Worm (Caenorhabditis elegans): ENCODE measurements around the gene sru-39.

Gene sru-39

ce11 chrV:9796562-9796961 lies 6.7 kb upstream of the sru-39 start, which contains the start of gene F46B6.9:
Gene F46B6.9, plus strand, starts transcription at chrV:9796862.
- no peak for TF ChIP-seq nhr-28 (tag; optimal IDR thresholded peaks at IDR 0.05)
- no peak for TF ChIP-seq mls-2 (tag; optimal IDR thresholded peaks at IDR 0.05)
- TF ChIP-seq pha-4 (tag; optimal IDR thresholded peaks at IDR 0.05): no peak
- TF ChIP-seq zip-8 (tag; optimal IDR thresholded peaks at IDR 0.05): no peak
- no peak for TF ChIP-seq nhr-76 (tag; optimal IDR thresholded peaks at IDR 0.05)
- no peak for TF ChIP-seq snpc-4 (tag; optimal IDR thresholded peaks at IDR 0.05)
- no peak for TF ChIP-seq tbx-8 (GFP tag; optimal IDR thresholded peaks at IDR 0.05)
- TF ChIP-seq lsy-2 (tag; optimal IDR thresholded peaks at IDR 0.05): no peak
- TF ChIP-seq drap-1 (GFP tag; optimal IDR thresholded peaks at IDR 0.05): no peak
- TF ChIP-seq nhr-2 (tag; optimal IDR thresholded peaks at IDR 0.05): no peak
- no peak for TF ChIP-seq bed-3 (GFP tag; optimal IDR thresholded peaks at IDR 0.05)
- no peak for TF ChIP-seq unc-39 (tag; optimal IDR thresholded peaks at IDR 0.05)
- no peak for TF ChIP-seq mep-1 (tag; optimal IDR thresholded peaks at IDR 0.05)
- no peak for TF ChIP-seq mab-5 (tag; optimal IDR thresholded peaks at IDR 0.05)
- no peak for TF ChIP-seq cnd-1 (tag; optimal IDR thresholded peaks at IDR 0.05)
- no peak for TF ChIP-seq elt-3 (tag; optimal IDR thresholded peaks at IDR 0.05)
- no peak for TF ChIP-seq elt-1 (tag; optimal IDR thresholded peaks at IDR 0.05; ENCODE audit: borderline replicate concordance, insufficient read depth)
- no peak for TF ChIP-seq ceh-83 (GFP tag; optimal IDR thresholded peaks at IDR 0.05)
- no peak for TF ChIP-seq unc-120 (tag; optimal IDR thresholded peaks at IDR 0.05; ENCODE audit: poor library complexity, severe bottlenecking)

DNA sequence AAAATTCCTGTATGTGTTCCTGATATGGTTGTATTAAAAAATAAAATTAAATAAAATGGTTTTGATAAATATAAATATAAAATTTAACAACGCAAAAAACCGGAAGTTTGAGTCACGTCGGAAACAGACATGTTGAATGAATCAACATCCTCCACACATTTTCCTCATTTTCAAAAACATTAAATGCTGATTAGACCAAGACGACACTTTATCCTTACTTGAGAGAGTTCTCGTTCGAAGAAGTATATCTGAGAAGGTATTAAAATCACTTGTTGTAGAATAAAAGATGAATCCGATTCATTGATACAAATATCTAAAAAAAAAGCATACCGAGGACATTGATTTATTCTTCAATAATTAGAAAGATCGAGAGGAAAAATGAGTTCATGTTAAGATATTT lies 5.1 kb upstream of the sru-39 start:
- TF ChIP-seq ham-2 (GFP tag; optimal IDR thresholded peaks at IDR 0.05): no peak
- TF ChIP-seq sptf-1 (tag; optimal IDR thresholded peaks at IDR 0.05): no peak
- no peak for TF ChIP-seq sem-2 (GFP tag; optimal IDR thresholded peaks at IDR 0.05)
- TF ChIP-seq nhr-76 (tag; optimal IDR thresholded peaks at IDR 0.05): no peak
- no peak for TF ChIP-seq elt-3 (tag; optimal IDR thresholded peaks at IDR 0.05)
- TF ChIP-seq drap-1 (GFP tag; optimal IDR thresholded peaks at IDR 0.05): no peak
- TF ChIP-seq pha-4 (tag; optimal IDR thresholded peaks at IDR 0.05): no peak
- TF ChIP-seq ces-1 (GFP tag; optimal IDR thresholded peaks at IDR 0.05): no peak
- TF ChIP-seq snpc-4 (tag; optimal IDR thresholded peaks at IDR 0.05): no peak
- no peak for TF ChIP-seq mls-2 (tag; optimal IDR thresholded peaks at IDR 0.05)
- TF ChIP-seq ceh-43 (GFP tag; optimal IDR thresholded peaks at IDR 0.05): no peak
- no peak for TF ChIP-seq blmp-1 (tag; optimal IDR thresholded peaks at IDR 0.05)
- no peak for TF ChIP-seq lsy-2 (tag; optimal IDR thresholded peaks at IDR 0.05)
- no peak for TF ChIP-seq lin-13 (tag; optimal IDR thresholded peaks at IDR 0.05)

DNA sequence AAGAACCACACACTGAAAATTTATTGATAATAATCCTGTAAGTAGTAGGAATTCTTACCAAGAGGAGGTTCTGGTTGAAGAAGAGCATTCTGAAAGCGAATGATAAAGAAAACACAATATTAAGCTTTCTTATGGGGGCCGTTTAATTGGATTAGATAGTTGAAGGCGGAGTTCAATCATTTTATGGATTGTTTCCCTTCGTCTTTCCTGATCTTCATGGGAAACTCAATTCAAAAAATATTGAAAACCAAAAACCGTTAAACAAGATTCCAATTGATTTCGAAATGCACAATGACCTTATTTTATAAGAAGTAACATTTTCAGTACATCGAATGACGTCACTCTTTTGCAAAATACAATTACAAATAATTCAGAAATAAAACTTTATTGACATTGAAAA lies 4.2 kb upstream of the sru-39 start, which contains the start of gene F46B6.13:
TSS of gene F46B6.13 (minus strand) at position 101 of the 400 bp plus-strand sequence.
- TF ChIP-seq hlh-1 (tag; optimal IDR thresholded peaks at IDR 0.05): no peak
- no peak for TF ChIP-seq mab-5 (tag; optimal IDR thresholded peaks at IDR 0.05)

DNA sequence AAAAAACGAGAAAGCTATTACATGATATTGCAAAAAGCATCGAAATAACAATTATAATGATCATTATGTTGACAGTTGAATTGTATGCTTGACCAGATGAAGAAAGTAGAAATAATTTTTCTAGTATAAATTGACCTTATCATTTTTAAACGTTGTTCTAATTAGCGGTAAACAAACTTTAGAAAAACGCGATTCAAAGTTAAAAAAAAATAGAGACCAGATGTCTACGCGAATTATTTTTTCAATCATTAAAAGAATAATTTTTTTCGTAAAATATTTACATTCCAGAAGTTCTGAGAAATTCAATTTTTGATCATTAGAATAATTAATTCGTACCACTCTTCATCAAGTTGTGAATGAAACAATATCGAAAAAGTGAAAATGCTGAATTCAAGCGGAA lies 1.3 kb upstream of the sru-39 start, which contains the start of gene F46B6.10:
TSS of gene F46B6.10 (minus strand) at position 101 of the 400 bp plus-strand sequence.
- TF ChIP-seq sem-2 (GFP tag; optimal IDR thresholded peaks at IDR 0.05): no peak
- TF ChIP-seq M03D4.4 (tag; optimal IDR thresholded peaks at IDR 0.05): no peak
- TF ChIP-seq nhr-237 (tag; optimal IDR thresholded peaks at IDR 0.05): no peak
- no peak for TF ChIP-seq lin-13 (tag; optimal IDR thresholded peaks at IDR 0.05)

DNA sequence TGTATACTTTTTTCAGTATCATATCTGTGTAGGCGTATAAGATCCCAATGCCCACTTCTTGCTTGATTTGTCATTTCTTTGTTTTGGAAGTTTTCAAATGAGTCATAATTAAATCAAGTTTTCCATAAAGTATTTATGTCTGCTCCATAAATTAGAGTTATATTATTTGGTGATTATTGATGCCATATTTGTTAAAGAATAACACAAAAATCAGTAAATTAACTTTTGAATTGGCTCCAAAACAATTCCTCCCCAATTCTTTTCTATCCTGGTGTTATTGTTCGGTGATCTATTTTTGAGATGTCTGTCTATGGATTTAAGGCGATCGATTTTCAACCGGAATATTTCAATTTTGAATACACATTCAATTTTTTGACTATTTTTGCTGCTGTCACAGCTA lies 1.9 kb downstream of the sru-39 start, which contains the start of gene sru-37:
TSS of gene sru-37 (plus strand) at position 301 of the 400 bp plus-strand sequence.
- TF ChIP-seq nhr-76 (tag; optimal IDR thresholded peaks at IDR 0.05): no peak
- TF ChIP-seq hlh-1 (tag; optimal IDR thresholded peaks at IDR 0.05): no peak
- TF ChIP-seq bed-3 (GFP tag; optimal IDR thresholded peaks at IDR 0.05): no peak
- no peak for TF ChIP-seq ham-2 (GFP tag; optimal IDR thresholded peaks at IDR 0.05)
- no peak for TF ChIP-seq nhr-12 (tag; optimal IDR thresholded peaks at IDR 0.05)
- no peak for TF ChIP-seq unc-39 (tag; optimal IDR thresholded peaks at IDR 0.05)
- no peak for TF ChIP-seq ceh-39 (tag; optimal IDR thresholded peaks at IDR 0.05)
- TF ChIP-seq sem-2 (GFP tag; optimal IDR thresholded peaks at IDR 0.05): no peak
- TF ChIP-seq unc-120 (tag; optimal IDR thresholded peaks at IDR 0.05; ENCODE audit: poor library complexity, severe bottlenecking): no peak
- TF ChIP-seq lsy-2 (tag; optimal IDR thresholded peaks at IDR 0.05): no peak
- TF ChIP-seq ztf-11 (tag; optimal IDR thresholded peaks at IDR 0.05): no peak
- no peak for TF ChIP-seq nhr-2 (tag; optimal IDR thresholded peaks at IDR 0.05)
- no peak for TF ChIP-seq lin-13 (tag; optimal IDR thresholded peaks at IDR 0.05)
- TF ChIP-seq blmp-1 (tag; optimal IDR thresholded peaks at IDR 0.05): no peak
- TF ChIP-seq snpc-4 (tag; optimal IDR thresholded peaks at IDR 0.05): no peak
